Worm (Caenorhabditis elegans): Measurements from ENCODE around the gene hxk-3.

ce11 chrIV:1472145-1472544, 25.3 kb upstream of the hxk-3 start:
- no peak for TF ChIP-seq W03F9.2 (tag; optimal IDR thresholded peaks at IDR 0.05)
- no peak for TF ChIP-seq dao-5 (tag; optimal IDR thresholded peaks at IDR 0.05)
- no peak for TF ChIP-seq him-1 (tag; optimal IDR thresholded peaks at IDR 0.05)

Data from whole organism, L4/young adult.